Worm (Caenorhabditis elegans) whole organism, L3 larva: ENCODE measurements around the gene M03C11.6.

Experiments used
- nhr-237 ChIP-seq: fragments of 150-350 bp; optimal IDR thresholded peaks from 2 replicates; lab custom pipeline; 2014; ENCODE audit warnings: missing biosample characterization, missing genetic modification characterization
- pqm-1 ChIP-seq: fragments of 150-350 bp; optimal IDR thresholded peaks from 2 replicates; lab custom pipeline; 2017; ENCODE audit warnings: missing biosample characterization, missing genetic modification characterization, inconsistent platforms

DNA sequence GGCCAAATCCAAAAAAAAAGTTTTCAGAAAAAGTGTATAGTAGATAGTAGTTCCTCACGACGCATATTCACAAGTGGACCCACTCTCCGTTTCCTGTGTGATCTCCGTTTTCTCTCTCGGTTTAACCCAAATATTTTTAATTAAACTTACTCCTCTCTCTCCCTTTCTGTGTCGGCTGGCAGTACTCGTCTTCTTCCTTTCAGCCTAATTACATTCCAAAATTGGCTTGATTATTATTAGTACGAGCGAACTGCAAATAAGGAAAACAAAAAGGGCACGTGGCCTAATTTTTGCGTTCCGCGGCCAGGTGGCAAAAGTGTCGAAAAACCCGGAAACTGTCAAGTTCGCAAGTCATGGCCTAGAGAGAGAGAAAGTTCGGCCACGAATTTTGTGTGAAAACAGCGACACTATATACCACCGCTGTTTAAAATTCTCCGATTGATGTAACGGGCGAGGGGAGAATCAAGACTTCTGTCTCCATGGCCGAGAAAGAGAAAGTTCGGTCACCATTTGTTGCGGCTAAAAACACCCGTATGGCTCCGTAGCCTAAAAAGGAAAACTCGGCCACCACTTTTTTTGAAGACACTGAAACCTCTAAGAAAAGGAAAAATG, 26.8 kb downstream of the M03C11.6 start:
- no peak for TF ChIP-seq pqm-1 (tag; lab: Kevin White, UChicago)
- TF ChIP-seq nhr-237 (tag; lab: Kevin White, UChicago) = no peak
